Worm (Caenorhabditis elegans): ENCODE results near the gene str-150.

DNA sequence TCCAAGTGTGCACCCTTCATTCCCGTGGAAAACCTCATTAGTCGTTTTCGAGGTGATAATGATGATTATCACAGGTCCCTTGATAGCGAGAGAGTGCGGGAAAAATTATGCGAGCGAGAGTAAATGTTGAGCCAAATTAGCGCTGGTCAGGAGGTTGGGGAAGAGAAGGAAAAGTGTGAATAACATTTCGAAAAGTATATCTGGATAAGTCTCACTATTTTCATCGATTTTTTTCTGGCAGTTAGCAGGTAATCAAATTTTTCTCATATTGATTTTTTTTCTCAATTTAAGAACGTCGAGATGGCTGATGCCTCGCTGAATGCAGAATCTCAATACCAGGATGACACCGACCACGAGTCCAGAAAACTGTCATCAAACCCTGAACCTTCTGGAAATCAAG, 45.9 kb downstream of the str-150 start, which contains the start of gene W06G6.2:
- TF ChIP-seq ceh-79 (tag; optimal IDR thresholded peaks at IDR 0.05) (no peak), ekl-4 (GFP tag; IDR thresholded peaks at IDR 0.05) (no peak), lin-26 (GFP tag; IDR thresholded peaks at IDR 0.05) (no peak), F10E7.11 (tag; optimal IDR thresholded peaks at IDR 0.05) (no peak), bed-1 (GFP tag; IDR thresholded peaks at IDR 0.05) (no peak), sptf-2 (GFP tag; optimal IDR thresholded peaks at IDR 0.05) (no peak), snpc-4 (GFP tag; optimal IDR thresholded peaks at IDR 0.05) (no peak), snpc-4 (tag; optimal IDR thresholded peaks at IDR 0.05) (no peak)

All from whole organism, young adult.